3 fruit fly cellular contexts compared by ENCODE assay signal in the genomic region with DNA sequence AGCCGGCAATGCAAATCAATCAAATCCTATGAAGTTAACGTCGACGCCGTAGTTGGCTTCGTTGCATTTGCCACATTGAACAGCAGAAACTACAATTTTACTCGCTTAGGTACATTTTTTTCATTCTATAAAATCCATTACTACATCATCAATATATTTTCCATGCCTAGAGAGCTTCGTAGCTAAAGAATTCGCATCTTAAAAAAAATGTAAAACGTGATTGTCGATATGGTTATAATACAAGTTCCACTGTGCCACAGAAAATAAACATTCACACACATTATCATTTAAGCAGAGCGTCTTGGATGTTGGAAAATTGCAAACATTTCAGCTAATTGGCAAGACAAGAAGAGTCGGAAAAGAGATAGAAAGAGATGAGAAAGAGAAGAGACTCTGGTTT.
TF ChIP-seq lines count a peak whose summit lies in the region.

No protein-coding gene starts in this region.

- no peak for TF ChIP-seq CTCF in whole organism, embryonic (GFP tag; optimal IDR thresholded peaks at IDR 0.05; lab: Kevin White, UChicago)

TF ChIP-seq in whole organism, embryonic, 481 proteins besides CTCF, POLR2A, EP300 and RAD21:
- TF ChIP-seq stc (GFP tag; IDR thresholded peaks at IDR 0.05; lab: Robert Waterston, UW) (no peak), CG11085 (GFP tag; IDR thresholded peaks at IDR 0.05; lab: Robert Waterston, UW) (no peak), CG12219 (GFP tag; optimal IDR thresholded peaks at IDR 0.05; lab: Kevin White, UChicago) (no peak), CG1832 (GFP tag; optimal IDR thresholded peaks at IDR 0.05; lab: Kevin White, UChicago) (no peak), Ets65A (GFP tag; lab: Kevin White, UChicago) (peak; percentile 22), dysf (GFP tag; IDR thresholded peaks at IDR 0.05; lab: Robert Waterston, UW) (no peak), Elba2 (GFP tag; optimal IDR thresholded peaks at IDR 0.05; lab: Kevin White, UChicago) (peak; percentile 73), Bdp1 (GFP tag; optimal IDR thresholded peaks at IDR 0.05; lab: Kevin White, UChicago) (no peak), Doc3 (GFP tag; IDR thresholded peaks at IDR 0.05; lab: Robert Waterston, UW; ENCODE audit: partially characterized antibody) (no peak), pfk (GFP tag; optimal IDR thresholded peaks at IDR 0.05; lab: Kevin White, UChicago) (no peak), CG10321 (GFP tag; IDR thresholded peaks at IDR 0.05; lab: Robert Waterston, UW) (no peak), chn (GFP tag; optimal IDR thresholded peaks at IDR 0.05; lab: Kevin White, UChicago) (no peak), CG17829 (tag; optimal IDR thresholded peaks at IDR 0.05; lab: Kevin White, UChicago) (no peak), z (GFP tag; IDR thresholded peaks at IDR 0.05; lab: Robert Waterston, UW) (no peak), tup (GFP tag; optimal IDR thresholded peaks at IDR 0.05; lab: Kevin White, UChicago) (no peak), Blimp-1 (GFP tag; optimal IDR thresholded peaks at IDR 0.05; lab: Kevin White, UChicago) (no peak), CG32767 (GFP tag; IDR thresholded peaks at IDR 0.05; lab: Robert Waterston, UW) (no peak), Dfd (GFP tag; optimal IDR thresholded peaks at IDR 0.05; lab: Kevin White, UChicago) (no peak), Drgx (GFP tag; IDR thresholded peaks at IDR 0.05; lab: Robert Waterston, UW) (peak; percentile 60)
TF ChIP-seq in whole organism, embryonic: peak in this region for 3.

TF ChIP-seq in whole organism, prepupa, 60 proteins besides CTCF, POLR2A, EP300 and RAD21:
- TF ChIP-seq Eip75B (GFP tag; optimal IDR thresholded peaks at IDR 0.05; lab: Kevin White, UChicago), result no peak
- no peak for TF ChIP-seq fd85E (GFP tag; optimal IDR thresholded peaks at IDR 0.05; lab: Kevin White, UChicago)
- TF ChIP-seq Gug (GFP tag; IDR thresholded peaks at IDR 0.05; lab: Robert Waterston, UW), result peak; percentile 31; the same call in 1 of the 2 replicates
- TF ChIP-seq dsx (GFP tag; optimal IDR thresholded peaks at IDR 0.05; lab: Kevin White, UChicago; ENCODE audit: poor library complexity, severe bottlenecking), result no peak
- no peak for TF ChIP-seq CG11762 (GFP tag; optimal IDR thresholded peaks at IDR 0.05; lab: Kevin White, UChicago; ENCODE audit: insufficient read depth)
- no peak for TF ChIP-seq esn (GFP tag; optimal IDR thresholded peaks at IDR 0.05; lab: Kevin White, UChicago)
- TF ChIP-seq achi (GFP tag; optimal IDR thresholded peaks at IDR 0.05; lab: Kevin White, UChicago), result no peak
- TF ChIP-seq CG6276 (GFP tag; optimal IDR thresholded peaks at IDR 0.05; lab: Kevin White, UChicago), result no peak
- TF ChIP-seq Ets96B (tag; optimal IDR thresholded peaks at IDR 0.05; lab: Kevin White, UChicago), result no peak
- no peak for TF ChIP-seq vri (GFP tag; optimal IDR thresholded peaks at IDR 0.05; lab: Kevin White, UChicago)
- TF ChIP-seq CG6792 (GFP tag; optimal IDR thresholded peaks at IDR 0.05; lab: Kevin White, UChicago), result no peak
- no peak for TF ChIP-seq CG7368 (GFP tag; optimal IDR thresholded peaks at IDR 0.05; lab: Kevin White, UChicago)
- TF ChIP-seq CG11902 (GFP tag; optimal IDR thresholded peaks at IDR 0.05; lab: Kevin White, UChicago), result no peak
- no peak for TF ChIP-seq CG8319 (GFP tag; optimal IDR thresholded peaks at IDR 0.05; lab: Kevin White, UChicago)
- peak; percentile 9 for TF ChIP-seq OdsH (GFP tag; optimal IDR thresholded peaks at IDR 0.05; lab: Kevin White, UChicago)
- TF ChIP-seq CG9139 (GFP tag; optimal IDR thresholded peaks at IDR 0.05; lab: Kevin White, UChicago), result no peak
- TF ChIP-seq CG10669 (GFP tag; optimal IDR thresholded peaks at IDR 0.05; lab: Kevin White, UChicago), result no peak
- no peak for TF ChIP-seq CG3032 (tag; optimal IDR thresholded peaks at IDR 0.05; lab: Kevin White, UChicago)
- peak; percentile 54 for TF ChIP-seq Hr4 (GFP tag; optimal IDR thresholded peaks at IDR 0.05; lab: Kevin White, UChicago)
- peak; percentile 8 for TF ChIP-seq Sox14 (GFP tag; optimal IDR thresholded peaks at IDR 0.05; lab: Kevin White, UChicago)
- TF ChIP-seq CG3919 (GFP tag; optimal IDR thresholded peaks at IDR 0.05; lab: Kevin White, UChicago), result no peak
- peak; percentile 36 for TF ChIP-seq pdm3 (GFP tag; optimal IDR thresholded peaks at IDR 0.05; lab: Kevin White, UChicago)
- no peak for TF ChIP-seq spab (GFP tag; optimal IDR thresholded peaks at IDR 0.05; lab: Kevin White, UChicago)
- TF ChIP-seq salr (GFP tag; optimal IDR thresholded peaks at IDR 0.05; lab: Kevin White, UChicago), result no peak
- peak; percentile 37 for TF ChIP-seq Lpt (GFP tag; optimal IDR thresholded peaks at IDR 0.05; lab: Kevin White, UChicago)
- TF ChIP-seq Eip78C (GFP tag; lab: Kevin White, UChicago), result peak; percentile 67
- TF ChIP-seq CG10631 (GFP tag; optimal IDR thresholded peaks at IDR 0.05; lab: Kevin White, UChicago), result no peak
- TF ChIP-seq eg (GFP tag; IDR thresholded peaks at IDR 0.05; lab: Robert Waterston, UW), result peak; percentile 71
- no peak for TF ChIP-seq topi (GFP tag; optimal IDR thresholded peaks at IDR 0.05; lab: Kevin White, UChicago)
- TF ChIP-seq Sox15 (GFP tag; optimal IDR thresholded peaks at IDR 0.05; lab: Kevin White, UChicago), result no peak
- no peak for TF ChIP-seq svp (GFP tag; lab: Kevin White, UChicago)
- no peak for TF ChIP-seq cyc (GFP tag; optimal IDR thresholded peaks at IDR 0.05; lab: Kevin White, UChicago)
- TF ChIP-seq CG16779 (tag; optimal IDR thresholded peaks at IDR 0.05; lab: Kevin White, UChicago), result no peak
- TF ChIP-seq CG8119 (GFP tag; IDR thresholded peaks at IDR 0.05; lab: Robert Waterston, UW), result peak; percentile 44; the same call in 2 of the 3 replicates
- no peak for TF ChIP-seq CG1621 (tag; optimal IDR thresholded peaks at IDR 0.05; lab: Kevin White, UChicago)
- TF ChIP-seq CG15336 (GFP tag; IDR thresholded peaks at IDR 0.05; lab: Robert Waterston, UW), result peak; percentile 82
- TF ChIP-seq Sox102F (GFP tag; optimal IDR thresholded peaks at IDR 0.05; lab: Kevin White, UChicago), result no peak
TF ChIP-seq in whole organism, prepupa: peak in this region for 10.

TF ChIP-seq in whole organism, pupa, 21 proteins besides CTCF, POLR2A, EP300 and RAD21:
- TF ChIP-seq CG34367 (tag; optimal IDR thresholded peaks at IDR 0.05; lab: Kevin White, UChicago) (no peak), CG32121 (GFP tag; IDR thresholded peaks at IDR 0.05; lab: Robert Waterston, UW) (0 out of 2 replicates have a peak, but pooled peaks have one; percentile 34), CG14655 (GFP tag; optimal IDR thresholded peaks at IDR 0.05; lab: Kevin White, UChicago) (peak; percentile 51), gl (tag; optimal IDR thresholded peaks at IDR 0.05; lab: Kevin White, UChicago) (no peak), CG8301 (tag; optimal IDR thresholded peaks at IDR 0.05; lab: Kevin White, UChicago) (peak; percentile 69), CG13204 (GFP tag; optimal IDR thresholded peaks at IDR 0.05; lab: Kevin White, UChicago) (no peak), fd96Ca (GFP tag; IDR thresholded peaks at IDR 0.05; lab: Robert Waterston, UW) (peak; percentile 39; the same call in 1 of the 3 replicates), CG4496 (GFP tag; IDR thresholded peaks at IDR 0.05; lab: Robert Waterston, UW) (peak; percentile 77), Ets98B (GFP tag; IDR thresholded peaks at IDR 0.05; lab: Robert Waterston, UW) (peak; percentile 34; the same call in 1 of the 2 replicates), CG17806 (tag; optimal IDR thresholded peaks at IDR 0.05; lab: Kevin White, UChicago) (no peak)
